Worm (Caenorhabditis elegans): ENCODE measurements around the gene snap-1.

- TF ChIP-seq F13H6.1 (tag; optimal IDR thresholded peaks at IDR 0.05), result no peak
- TF ChIP-seq unc-62 (GFP tag; optimal IDR thresholded peaks at IDR 0.05), result no peak
- TF ChIP-seq nhr-237 (tag; optimal IDR thresholded peaks at IDR 0.05), result no peak
- TF ChIP-seq lsy-2 (tag; optimal IDR thresholded peaks at IDR 0.05), result no peak
- no peak for TF ChIP-seq unc-39 (tag; optimal IDR thresholded peaks at IDR 0.05)
- no peak for TF ChIP-seq egl-27 (tag; optimal IDR thresholded peaks at IDR 0.05)
Observed at ce11 chrV:8145329-8145728, 14.9 kb downstream of the snap-1 start, which contains the start of gene D1014.13.

Measured in whole organism, L2 larva.